Fruit fly (Drosophila melanogaster): ENCODE measurements around the gene mnd.

Gene mnd

dm6 chr3L:14961027-14961426, 23.9 kb upstream of the mnd start:
- TF ChIP-seq CG31627 (GFP tag; optimal IDR thresholded peaks at IDR 0.05) (no peak), pdm3 (GFP tag; optimal IDR thresholded peaks at IDR 0.05) (no peak), Lpt (GFP tag; optimal IDR thresholded peaks at IDR 0.05) (no peak), svp (GFP tag) (no peak), acj6 (GFP tag; optimal IDR thresholded peaks at IDR 0.05) (no peak), CG11902 (GFP tag; optimal IDR thresholded peaks at IDR 0.05) (no peak), Sox102F (GFP tag; optimal IDR thresholded peaks at IDR 0.05) (no peak), CG6276 (GFP tag; optimal IDR thresholded peaks at IDR 0.05) (no peak), dac (GFP tag; optimal IDR thresholded peaks at IDR 0.05) (no peak), Ets96B (tag; optimal IDR thresholded peaks at IDR 0.05) (no peak), fd59A (GFP tag; optimal IDR thresholded peaks at IDR 0.05) (no peak), fkh (GFP tag; optimal IDR thresholded peaks at IDR 0.05) (no peak), esn (GFP tag; optimal IDR thresholded peaks at IDR 0.05) (no peak)

- TF ChIP-seq Ets96B (tag; optimal IDR thresholded peaks at IDR 0.05): no peak
- no peak for TF ChIP-seq CG34406 (GFP tag; optimal IDR thresholded peaks at IDR 0.05)
- TF ChIP-seq Met (GFP tag; optimal IDR thresholded peaks at IDR 0.05): no peak
- no peak for TF ChIP-seq CG6276 (GFP tag; optimal IDR thresholded peaks at IDR 0.05)
- no peak for TF ChIP-seq Lpt (GFP tag; optimal IDR thresholded peaks at IDR 0.05)
- no peak for TF ChIP-seq fd59A (GFP tag; optimal IDR thresholded peaks at IDR 0.05)
- TF ChIP-seq Hr38 (GFP tag; optimal IDR thresholded peaks at IDR 0.05): no peak
- TF ChIP-seq OdsH (GFP tag; optimal IDR thresholded peaks at IDR 0.05): no peak
- TF ChIP-seq cyc (GFP tag; optimal IDR thresholded peaks at IDR 0.05): no peak
- TF ChIP-seq spab (GFP tag; optimal IDR thresholded peaks at IDR 0.05): no peak
- TF ChIP-seq CG6163 (GFP tag; IDR thresholded peaks at IDR 0.05): no peak
- TF ChIP-seq Gug (GFP tag; IDR thresholded peaks at IDR 0.05): no peak
- no peak for TF ChIP-seq topi (GFP tag; optimal IDR thresholded peaks at IDR 0.05)
- no peak for TF ChIP-seq Ets21C (GFP tag; optimal IDR thresholded peaks at IDR 0.05)
- TF ChIP-seq Sox14 (GFP tag; optimal IDR thresholded peaks at IDR 0.05): no peak
- no peak for TF ChIP-seq Hr39 (GFP tag; optimal IDR thresholded peaks at IDR 0.05)
- no peak for TF ChIP-seq CG6854 (GFP tag; optimal IDR thresholded peaks at IDR 0.05)
- no peak for TF ChIP-seq CG3032 (tag; optimal IDR thresholded peaks at IDR 0.05)
- no peak for TF ChIP-seq acj6 (GFP tag; optimal IDR thresholded peaks at IDR 0.05)
- no peak for TF ChIP-seq CG32006 (GFP tag; optimal IDR thresholded peaks at IDR 0.05)
Measured at dm6 chr3L:14962729-14963128, 22.2 kb upstream of the mnd start.

dm6 chr3L:14964862-14965261, 20.0 kb upstream of the mnd start:
- TF ChIP-seq topi (GFP tag; optimal IDR thresholded peaks at IDR 0.05) (no peak), CG8319 (GFP tag; optimal IDR thresholded peaks at IDR 0.05) (no peak)

dm6 chr3L:14966199-14966858, 18.6 kb upstream of the mnd start:
- no peak for TF ChIP-seq Sox15 (GFP tag; optimal IDR thresholded peaks at IDR 0.05)
- peak; percentile 1 for TF ChIP-seq svp (GFP tag)

- TF ChIP-seq CG3032 (tag; optimal IDR thresholded peaks at IDR 0.05) (no peak), Sox15 (GFP tag; optimal IDR thresholded peaks at IDR 0.05) (no peak), dsx (GFP tag; optimal IDR thresholded peaks at IDR 0.05; ENCODE audit: poor library complexity, severe bottlenecking) (no peak), CG11762 (GFP tag; optimal IDR thresholded peaks at IDR 0.05; ENCODE audit: insufficient read depth) (no peak)
Measured at dm6 chr3L:14967691-14968538, 17.0 kb upstream of the mnd start.

Data from whole organism, prepupa.